Worm (Caenorhabditis elegans) whole organism, young adult: ENCODE measurements around the gene fbxa-96.

ENCODE experiments used
- F49E8.2 ChIP-seq: sonication (generic microtip); optimal IDR thresholded peaks from 3 replicates; lab custom pipeline; 2017; ENCODE audit warnings: missing genetic modification characterization, mild to moderate bottlenecking, missing compliant biosample characterization, antibody characterized with exemption, moderate library complexity; ENCODE audit not compliant: insufficient read depth
- gei-17 ChIP-seq: fragments of 200-800 bp; sonication (Bioruptor generic); optimal IDR thresholded peaks from 2 replicates; lab custom pipeline; 2018; ENCODE audit warnings: mild to moderate bottlenecking, missing genetic modification characterization, missing compliant biosample characterization
- him-1 ChIP-seq: sonication (generic microtip); optimal IDR thresholded peaks from 2 replicates; lab custom pipeline; 2016; ENCODE audit warnings: missing genotype, missing genetic modification reagents, missing genetic modification characterization, missing compliant biosample characterization

- TF ChIP-seq him-1 (tag; lab: Kevin White, UChicago) = no peak
- TF ChIP-seq F49E8.2 (tag; lab: Kevin White, UChicago) = no peak
- TF ChIP-seq gei-17 = no peak
These were observed 7.8 kb downstream of the fbxa-96 start, which contains the start of gene H03G16.6 for ce11 chrX:15052385-15052784.
